Worm (Caenorhabditis elegans) whole organism, L4/young adult: ENCODE results near the gene fbxc-21.

Experiments
- W03F9.2 ChIP-seq: fragments of 150-350 bp; optimal IDR thresholded peaks from 2 replicates; lab custom pipeline; 2014; ENCODE audit warnings: missing biosample characterization, missing genetic modification characterization
- dao-5 ChIP-seq: sonication (generic microtip); optimal IDR thresholded peaks from 2 replicates; lab custom pipeline; 2016; ENCODE audit warnings: missing genotype, missing genetic modification characterization, moderate library complexity, missing compliant biosample characterization
- him-1 ChIP-seq: sonication (generic microtip); optimal IDR thresholded peaks from 2 replicates; lab custom pipeline; 2016; ENCODE audit warnings: missing genotype, missing genetic modification reagents, missing genetic modification characterization, missing compliant biosample characterization

ce11 chrII:1738844-1739243, 46.1 kb upstream of the fbxc-21 start, which contains the start of the genes irld-9 and irld-33:
- no peak for TF ChIP-seq him-1 (tag; lab: Kevin White, UChicago)
- TF ChIP-seq W03F9.2 (tag; lab: Kevin White, UChicago) = no peak
- TF ChIP-seq dao-5 = no peak
